Worm (Caenorhabditis elegans) whole organism, young adult: ENCODE results near the gene sprp-4.
A peak's percentile ranks its signal among the peaks of the same experiment; 100 is the strongest.

ENCODE experiments used
- B0019.2 ChIP-seq: fragments of 200-800 bp; sonication (Bioruptor generic); conservative IDR thresholded peaks from 2 replicates; pipeline ENCODE4 v1.3.6; 2022; ENCODE audit warnings: missing genetic modification reagents, missing genetic modification characterization, missing compliant biosample characterization
- B0261.1 ChIP-seq: sonication (generic microtip); optimal IDR thresholded peaks from 2 replicates; lab custom pipeline; 2016; ENCODE audit warnings: mild to moderate bottlenecking, missing genetic modification characterization, moderate library complexity, missing compliant biosample characterization
- F10E7.11 ChIP-seq: sonication (generic microtip); optimal IDR thresholded peaks from 2 replicates; lab custom pipeline; 2017; ENCODE audit warnings: mild to moderate bottlenecking, missing genetic modification characterization, moderate library complexity, missing compliant biosample characterization
- F37B4.10 ChIP-seq: fragments of 200-800 bp; sonication (Bioruptor generic); IDR thresholded peaks from 2 replicates; pipeline ENCODE4 v1.3.6; 2022; ENCODE audit warnings: missing genetic modification characterization, missing compliant biosample characterization
- F49E8.2 ChIP-seq: sonication (generic microtip); optimal IDR thresholded peaks from 3 replicates; lab custom pipeline; 2017; ENCODE audit warnings: missing genetic modification characterization, mild to moderate bottlenecking, missing compliant biosample characterization, antibody characterized with exemption, moderate library complexity; ENCODE audit not compliant: insufficient read depth
- F52B5.7 ChIP-seq: sonication (generic microtip); optimal IDR thresholded peaks from 2 replicates; lab custom pipeline; 2016; ENCODE audit warnings: mild to moderate bottlenecking, missing genetic modification characterization, missing compliant biosample characterization
- T26A5.8 ChIP-seq: sonication (generic microtip); optimal IDR thresholded peaks from 2 replicates; lab custom pipeline; 2016; ENCODE audit warnings: missing genetic modification characterization, missing compliant biosample characterization
- Y67H2A.10 ChIP-seq: fragments of 200-800 bp; sonication (Bioruptor generic); conservative IDR thresholded peaks from 2 replicates; pipeline ENCODE4 v1.3.6; 2022; ENCODE audit warnings: missing genetic modification reagents, missing genetic modification characterization, missing compliant biosample characterization
- Y79H2A.3 ChIP-seq: fragments of 200-800 bp; sonication (Bioruptor generic); conservative IDR thresholded peaks from 2 replicates; pipeline ENCODE4 v1.3.6; 2022; ENCODE audit warnings: missing genetic modification reagents, missing genetic modification characterization, missing compliant biosample characterization
- ama-1 ChIP-seq, 3 experiments: fragments of 150-350 bp in 1 of 3; sonication (generic microtip) in 2 of 3; optimal IDR thresholded peaks; 2 replicates each; lab custom pipeline; 2014 to 2018; ENCODE audit warnings: missing biosample characterization in 2 of 3, missing genetic modification characterization in 2 of 3, missing genetic modification reagents in 2 of 3
- atf-7 ChIP-seq: sonication (generic microtip); optimal IDR thresholded peaks from 2 replicates; lab custom pipeline; 2017; ENCODE audit warnings: mild to moderate bottlenecking, missing genetic modification characterization, missing compliant biosample characterization
- bed-1 ChIP-seq: fragments of 200-800 bp; sonication (Bioruptor generic); IDR thresholded peaks from 2 replicates; pipeline ENCODE4 v1.3.6; 2022; ENCODE audit warnings: missing genetic modification reagents, missing genetic modification characterization, missing compliant biosample characterization
- ccch-3 ChIP-seq: fragments of 200-800 bp; sonication (Bioruptor generic); optimal IDR thresholded peaks from 2 replicates; lab custom pipeline; 2018; ENCODE audit warnings: mild to moderate bottlenecking, missing genetic modification characterization, missing compliant biosample characterization
- cebp-1 ChIP-seq, 2 experiments: fragments of 200-800 bp in 1 of 2; sonication (Bioruptor generic) in 1 of 2; sonication (generic microtip) in 1 of 2; IDR thresholded peaks in 1 of 2; optimal IDR thresholded peaks in 1 of 2; 2 replicates each; pipeline versions ENCODE4 v1.3.6 to Lab custom; 2017 to 2022; ENCODE audit warnings: missing compliant biosample characterization in 2 of 2, missing genetic modification characterization in 2 of 2, mild to moderate bottlenecking in 1 of 2, missing genetic modification reagents in 1 of 2, moderate library complexity in 1 of 2
- ceh-91 ChIP-seq: fragments of 200-800 bp; sonication (Bioruptor generic); IDR thresholded peaks from 2 replicates; pipeline ENCODE4 v1.3.6; 2022; ENCODE audit warnings: missing genetic modification reagents, missing genetic modification characterization, missing compliant biosample characterization
- dox-1 ChIP-seq: fragments of 200-800 bp; sonication (Bioruptor generic); IDR thresholded peaks from 2 replicates; pipeline ENCODE4 v1.3.6; 2022; ENCODE audit warnings: missing genetic modification reagents, missing genetic modification characterization, missing compliant biosample characterization
- dpff-1 ChIP-seq: sonication (generic microtip); optimal IDR thresholded peaks from 2 replicates; lab custom pipeline; 2017; ENCODE audit warnings: mild to moderate bottlenecking, missing genetic modification characterization, missing compliant biosample characterization
- egl-18 ChIP-seq: fragments of 200-800 bp; sonication (Bioruptor generic); IDR thresholded peaks from 2 replicates; pipeline ENCODE4 v1.3.6; 2022; ENCODE audit warnings: missing genetic modification reagents, missing genetic modification characterization, missing compliant biosample characterization
- ets-4 ChIP-seq: fragments of 200-800 bp; sonication (Bioruptor generic); optimal IDR thresholded peaks from 2 replicates; lab custom pipeline; 2018; ENCODE audit warnings: mild to moderate bottlenecking, missing genetic modification characterization, missing compliant biosample characterization
- gei-17 ChIP-seq: fragments of 200-800 bp; sonication (Bioruptor generic); optimal IDR thresholded peaks from 2 replicates; lab custom pipeline; 2018; ENCODE audit warnings: mild to moderate bottlenecking, missing genetic modification characterization, missing compliant biosample characterization
- hmg-20 ChIP-seq: fragments of 200-800 bp; sonication (Bioruptor generic); IDR thresholded peaks from 2 replicates; pipeline ENCODE4 v1.3.6; 2022; ENCODE audit warnings: missing genetic modification reagents, missing genetic modification characterization, missing compliant biosample characterization
- madf-10 ChIP-seq: sonication (generic microtip); optimal IDR thresholded peaks from 2 replicates; lab custom pipeline; 2016; ENCODE audit warnings: mild to moderate bottlenecking, missing genetic modification characterization, missing compliant biosample characterization
- nfya-1 ChIP-seq: sonication (generic microtip); optimal IDR thresholded peaks from 2 replicates; lab custom pipeline; 2017; ENCODE audit warnings: antibody characterized with exemption, missing compliant biosample characterization, missing genetic modification characterization, borderline replicate concordance; ENCODE audit not compliant: insufficient read depth
- nhr-80 ChIP-seq: sonication (generic microtip); optimal IDR thresholded peaks from 2 replicates; lab custom pipeline; 2016; ENCODE audit warnings: missing genetic modification characterization, missing compliant biosample characterization
- rec-8 ChIP-seq, 2 experiments: sonication (generic microtip); optimal IDR thresholded peaks; 2 replicates each; lab custom pipeline; 2016; ENCODE audit warnings: mild to moderate bottlenecking in 2 of 2, missing genetic modification characterization in 2 of 2, missing genetic modification reagents in 2 of 2, missing genotype in 2 of 2, missing biosample characterization in 1 of 2, missing compliant biosample characterization in 1 of 2, moderate library complexity in 1 of 2
- rpc-1 ChIP-seq, 2 experiments: fragments of 150-350 bp in 1 of 2; sonication (generic microtip) in 1 of 2; optimal IDR thresholded peaks; 2 replicates each; lab custom pipeline; 2014 to 2018; ENCODE audit warnings: missing biosample characterization in 1 of 2, missing genetic modification characterization in 1 of 2, missing genetic modification reagents in 1 of 2, missing genotype in 1 of 2
- snpc-3.4 ChIP-seq: sonication (generic microtip); optimal IDR thresholded peaks from 2 replicates; lab custom pipeline; 2017; ENCODE audit warnings: missing genetic modification characterization, mild to moderate bottlenecking, missing compliant biosample characterization, antibody characterized with exemption, moderate library complexity, missing genotype, missing genetic modification reagents
- snpc-4 ChIP-seq, 5 experiments: fragments of 150-350 bp in 1 of 5; sonication (generic microtip) in 4 of 5; optimal IDR thresholded peaks; 2 replicates each; lab custom pipeline; 2014 to 2018; ENCODE audit warnings: missing genetic modification characterization in 5 of 5, missing biosample characterization in 3 of 5, antibody characterized with exemption in 2 of 5, mild to moderate bottlenecking in 2 of 5, missing compliant biosample characterization in 2 of 5, missing genotype in 2 of 5, moderate library complexity in 2 of 5, missing genetic modification reagents in 1 of 5
- tbp1 ChIP-seq: fragments of 200-800 bp; sonication (Bioruptor generic); optimal IDR thresholded peaks from 2 replicates; lab custom pipeline; 2018; ENCODE audit warnings: mild to moderate bottlenecking, missing genetic modification characterization, missing compliant biosample characterization
- unc-62 ChIP-seq: fragments of 150-350 bp; optimal IDR thresholded peaks from 2 replicates; lab custom pipeline; 2014; ENCODE audit warnings: missing biosample characterization, missing genetic modification reagents, missing genetic modification characterization
- ztf-22 ChIP-seq: fragments of 200-800 bp; sonication (Bioruptor generic); optimal IDR thresholded peaks from 2 replicates; lab custom pipeline; 2018; ENCODE audit warnings: mild to moderate bottlenecking, missing genetic modification characterization, moderate library complexity, missing compliant biosample characterization
- ztf-25 ChIP-seq: fragments of 200-800 bp; sonication (Bioruptor generic); IDR thresholded peaks from 2 replicates; pipeline ENCODE4 v1.3.6; 2022; ENCODE audit warnings: missing genetic modification reagents, missing genetic modification characterization, missing compliant biosample characterization
- ztf-28 ChIP-seq: fragments of 200-800 bp; sonication (Bioruptor generic); IDR thresholded peaks from 2 replicates; pipeline ENCODE4 v1.3.6; 2022; ENCODE audit warnings: missing genetic modification reagents, missing genetic modification characterization, missing compliant biosample characterization

sprp-4 gene

ce11 chrX:8835887-8836348, 17.5 kb downstream of the sprp-4 start, which contains the start of gene C28G1.2 (continued):
- TF ChIP-seq B0019.2 (GFP tag; lab: Robert Waterston, UW) (0 out of 2 replicates have a peak, but pooled peaks have one; percentile 45), unc-62 (no peak), F49E8.2 (tag; lab: Kevin White, UChicago) (no peak), gei-17 (peak; percentile 88)

DNA sequence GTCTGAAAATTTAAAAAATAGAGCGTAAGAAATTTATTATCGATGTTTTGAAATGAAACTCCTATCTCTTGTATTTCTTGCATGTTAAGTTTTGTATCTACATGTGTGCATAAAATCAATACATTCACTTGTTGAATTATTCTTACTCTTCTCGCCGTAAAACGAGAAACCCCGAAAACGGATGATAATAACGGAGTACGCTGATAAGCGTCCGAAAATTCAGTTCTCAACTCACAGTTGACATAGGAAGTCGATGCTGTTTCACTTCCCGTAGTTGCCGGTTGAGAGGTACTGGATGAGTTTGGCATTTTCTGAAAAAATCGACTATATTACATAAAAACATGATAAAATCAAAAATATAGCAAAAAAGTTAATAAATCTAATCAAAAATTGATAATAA, 18.0 kb downstream of the sprp-4 start, which contains the start of gene sec-15:
Gene sec-15, minus strand, starts transcription at position 311 of the 400 bp plus-strand sequence.
- TF ChIP-seq Y67H2A.10 (GFP tag; lab: Robert Waterston, UW) (no peak), snpc-4 (GFP tag; optimal IDR thresholded peaks at IDR 0.05; lab: Kevin White, UChicago) (no peak), snpc-4 (tag; optimal IDR thresholded peaks at IDR 0.05; lab: Kevin White, UChicago) (no peak), ama-1 (optimal IDR thresholded peaks at IDR 0.05; lab: Kevin White, UChicago) (no peak), ama-1 (GFP tag; optimal IDR thresholded peaks at IDR 0.05; lab: Kevin White, UChicago) (no peak), F10E7.11 (tag; lab: Kevin White, UChicago) (no peak), F37B4.10 (no peak), cebp-1 (GFP tag; IDR thresholded peaks at IDR 0.05; lab: Robert Waterston, UW) (no peak), cebp-1 (tag; optimal IDR thresholded peaks at IDR 0.05; lab: Kevin White, UChicago) (no peak), snpc-3.4 (tag; lab: Kevin White, UChicago) (no peak), egl-18 (no peak), dpff-1 (no peak), rec-8 (tag; optimal IDR thresholded peaks at IDR 0.05; lab: Kevin White, UChicago) (no peak), madf-10 (tag; lab: Kevin White, UChicago) (no peak), ztf-25 (GFP tag; lab: Robert Waterston, UW) (no peak), F52B5.7 (tag; lab: Kevin White, UChicago) (no peak), nfya-1 (no peak), nhr-80 (tag; lab: Kevin White, UChicago) (no peak), ccch-3 (GFP tag; lab: Kevin White, UChicago) (no peak)
- TF ChIP-seq, all 124 proteins: peak for 0

DNA sequence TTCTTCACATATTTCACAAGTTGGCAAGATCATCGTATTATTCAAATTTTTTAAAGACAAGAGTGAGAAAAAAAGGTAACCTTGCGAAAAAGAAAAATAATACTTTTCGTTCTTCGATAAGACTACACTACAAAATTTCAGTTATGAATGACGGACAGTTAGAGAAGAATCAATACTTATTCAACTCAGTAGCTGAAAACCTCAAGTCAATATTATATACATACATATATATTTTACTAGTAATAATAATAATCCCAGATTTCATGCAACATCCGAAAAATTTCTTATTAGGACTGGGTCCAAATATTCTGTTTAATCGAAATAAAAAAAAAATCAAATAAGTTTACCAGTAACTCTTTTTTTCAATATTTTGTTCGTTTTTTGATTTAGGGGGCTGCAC, 22.3 kb downstream of the sprp-4 start, which contains the start of gene C28G1.6:
Gene C28G1.6, minus strand, starts transcription at position 101 of the 400 bp plus-strand sequence.
- TF ChIP-seq dox-1 (GFP tag; lab: Robert Waterston, UW) (no peak), nhr-80 (tag; lab: Kevin White, UChicago) (peak; percentile 33)
- TF ChIP-seq, all 124 proteins: peak for 1

ce11 chrX:8828365-8828764, 25.1 kb downstream of the sprp-4 start, which contains the start of gene rcs-1:
Gene rcs-1 (minus strand): TSS chrX:8828540.
- TF ChIP-seq nhr-80 (tag; lab: Kevin White, UChicago) = peak; percentile 0
- no peak for TF ChIP-seq snpc-4 (GFP tag; optimal IDR thresholded peaks at IDR 0.05; lab: Kevin White, UChicago)
- TF ChIP-seq snpc-4 (tag; optimal IDR thresholded peaks at IDR 0.05; lab: Kevin White, UChicago) = no peak
- TF ChIP-seq, all 124 proteins: peak for 1

DNA sequence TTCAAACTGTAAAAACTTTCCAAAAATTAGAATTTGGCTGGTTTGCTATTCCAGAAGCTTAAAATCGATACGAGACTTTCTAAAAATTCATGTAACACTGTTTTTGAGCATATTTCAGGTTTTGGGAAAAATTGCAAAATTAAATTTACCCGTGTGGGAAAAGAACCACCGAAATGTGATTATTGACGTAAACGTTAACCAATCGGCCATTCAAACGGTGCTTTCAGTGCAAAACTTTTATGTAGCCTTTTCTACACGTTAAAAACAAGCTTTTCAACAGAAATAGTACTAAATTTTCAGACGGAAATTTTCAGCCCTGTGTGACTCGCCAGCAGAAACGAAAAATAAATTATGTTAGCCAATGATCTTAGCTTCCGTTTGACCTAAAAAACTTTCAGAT, 27.4 kb downstream of the sprp-4 start:
- peak; percentile 55 for TF ChIP-seq B0261.1
- peak; percentile 38 for TF ChIP-seq rpc-1 (optimal IDR thresholded peaks at IDR 0.05; lab: Kevin White, UChicago)
- peak; percentile 69 for TF ChIP-seq rpc-1 (tag; optimal IDR thresholded peaks at IDR 0.05; lab: Kevin White, UChicago)
- peak; percentile 83 for TF ChIP-seq tbp1 (GFP tag; lab: Kevin White, UChicago)

DNA sequence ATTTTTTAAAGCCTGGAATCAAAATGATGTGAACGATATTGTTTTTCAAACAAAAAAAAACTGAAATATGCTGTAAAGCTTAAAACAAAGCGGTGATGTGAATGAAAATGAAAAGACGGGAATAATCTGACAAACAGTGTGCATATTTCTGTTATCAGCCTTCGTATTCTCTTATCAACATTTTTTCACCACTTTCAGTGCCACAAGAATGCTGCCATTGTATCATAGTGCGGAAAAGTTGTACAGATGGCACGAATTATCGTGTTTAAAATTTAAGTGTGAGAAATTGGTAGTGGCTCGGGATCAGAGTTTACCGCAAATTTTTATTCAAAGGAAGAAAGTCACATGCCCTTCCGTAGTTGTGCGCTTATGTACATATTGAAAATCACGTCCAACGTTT, 29.0 kb downstream of the sprp-4 start, which contains the start of gene ifd-1:
Gene ifd-1, minus strand, starts transcription at position 12 of the 400 bp plus-strand sequence.
- no peak for TF ChIP-seq ceh-91
- TF ChIP-seq T26A5.8 (tag; lab: Kevin White, UChicago) = no peak
- TF ChIP-seq Y79H2A.3 (GFP tag; lab: Robert Waterston, UW) = no peak
- peak; percentile 79 for TF ChIP-seq nhr-80 (tag; lab: Kevin White, UChicago)
- TF ChIP-seq bed-1 (GFP tag; lab: Robert Waterston, UW) = no peak
- no peak for TF ChIP-seq hmg-20 (GFP tag; lab: Robert Waterston, UW)
- TF ChIP-seq ztf-22 (GFP tag; lab: Kevin White, UChicago) = no peak
- TF ChIP-seq ztf-28 (GFP tag; lab: Robert Waterston, UW) = no peak
- peak; percentile 55 for TF ChIP-seq ets-4
- TF ChIP-seq atf-7 (tag; lab: Kevin White, UChicago) = no peak
